Fruit fly (Drosophila melanogaster) whole organism, embryonic: ENCODE measurements around the gene Crg-1.

Experiments
- Aef1 ChIP-seq: fragments of 200-800 bp; sonication (Bioruptor generic); IDR thresholded peaks from 3 replicates; pipeline ENCODE4 v1.3.6; 2022; ENCODE audit warnings: missing biosample characterization, missing genetic modification characterization
- Awh ChIP-seq: fragments of 200-800 bp; sonication (Bioruptor generic); IDR thresholded peaks from 2 replicates; pipeline ENCODE4, ENCODE4 v1.3.6; 2022; ENCODE audit warnings: missing biosample characterization, missing genetic modification characterization
- CG10267 ChIP-seq: fragments of 200-800 bp; sonication (Bioruptor generic); optimal IDR thresholded peaks from 2 replicates; lab custom pipeline; 2018; ENCODE audit warnings: missing biosample characterization, mild to moderate bottlenecking, missing genetic modification characterization, moderate library complexity
- CG10565 ChIP-seq: fragments of 200-800 bp; sonication (Bioruptor generic); optimal IDR thresholded peaks from 3 replicates; lab custom pipeline; 2016; ENCODE audit warnings: missing biosample characterization, mild to moderate bottlenecking, missing genetic modification characterization
- CG11247 ChIP-seq: fragments of 200-800 bp; sonication (Bioruptor generic); IDR thresholded peaks from 2 replicates; pipeline ENCODE4 v1.3.6; 2022; ENCODE audit warnings: missing biosample characterization, missing genetic modification characterization
- CG11398 ChIP-seq: fragments of 200-800 bp; sonication (Bioruptor generic); optimal IDR thresholded peaks from 2 replicates; lab custom pipeline; 2016; ENCODE audit warnings: missing biosample characterization, missing genetic modification characterization
- CG12071 ChIP-seq: fragments of 200-800 bp; sonication (Bioruptor generic); optimal IDR thresholded peaks from 3 replicates; lab custom pipeline; 2018; ENCODE audit warnings: missing biosample characterization, mild to moderate bottlenecking, missing genetic modification characterization
- CG13296 ChIP-seq: fragments of 200-800 bp; sonication (Bioruptor generic); optimal IDR thresholded peaks from 3 replicates; lab custom pipeline; 2018; ENCODE audit warnings: missing biosample characterization, mild to moderate bottlenecking, missing genetic modification characterization
- CG15011 ChIP-seq: fragments of 200-800 bp; sonication (Bioruptor generic); optimal IDR thresholded peaks from 3 replicates; lab custom pipeline; 2018; ENCODE audit warnings: missing biosample characterization, mild to moderate bottlenecking, missing genetic modification characterization
- CG1647 ChIP-seq: fragments of 200-800 bp; sonication (Bioruptor generic); optimal IDR thresholded peaks from 3 replicates; lab custom pipeline; 2016; ENCODE audit warnings: missing biosample characterization, missing genetic modification characterization
- CG16813 ChIP-seq: fragments of 200-800 bp; sonication (Bioruptor generic); IDR thresholded peaks from 3 replicates; pipeline ENCODE4 v1.3.6; 2022; ENCODE audit warnings: missing biosample characterization, missing genetic modification characterization; ENCODE audit not compliant: partially characterized antibody
- CG31388 ChIP-seq: fragments of 200-800 bp; sonication (Bioruptor generic); optimal IDR thresholded peaks from 2 replicates; lab custom pipeline; 2016; ENCODE audit warnings: missing biosample characterization, missing genetic modification characterization
- CG32532 ChIP-seq: fragments of 200-800 bp; sonication (Bioruptor generic); IDR thresholded peaks from 2 replicates; pipeline ENCODE4 v1.3.6; 2022; ENCODE audit warnings: missing biosample characterization, missing genetic modification characterization
- CG34224 ChIP-seq: fragments of 200-800 bp; sonication (Bioruptor generic); IDR thresholded peaks from 3 replicates; pipeline ENCODE4 v1.3.6; 2022; ENCODE audit warnings: missing biosample characterization, missing genetic modification characterization; ENCODE audit not compliant: partially characterized antibody
- CG4328 ChIP-seq: fragments of 200-800 bp; sonication (Bioruptor generic); optimal IDR thresholded peaks from 3 replicates; lab custom pipeline; 2017; ENCODE audit warnings: missing biosample characterization, missing genetic modification reagents, missing genetic modification characterization
- CG5180 ChIP-seq: fragments of 200-800 bp; sonication (Bioruptor generic); optimal IDR thresholded peaks from 3 replicates; lab custom pipeline; 2017; ENCODE audit warnings: missing biosample characterization, missing genetic modification characterization, mild to moderate bottlenecking, moderate library complexity, missing genetic modification reagents
- CG7271 ChIP-seq: fragments of 200-800 bp; sonication (Bioruptor generic); optimal IDR thresholded peaks from 2 replicates; lab custom pipeline; 2018; ENCODE audit warnings: missing biosample characterization, mild to moderate bottlenecking, missing genetic modification characterization, moderate library complexity
- CG9609 ChIP-seq: fragments of 200-800 bp; sonication (Bioruptor generic); optimal IDR thresholded peaks from 3 replicates; lab custom pipeline; 2016; ENCODE audit warnings: missing biosample characterization, missing genetic modification characterization
- Dp ChIP-seq: fragments of 200-800 bp; sonication (Bioruptor generic); optimal IDR thresholded peaks from 2 replicates; lab custom pipeline; 2018; ENCODE audit warnings: missing biosample characterization, mild to moderate bottlenecking, missing genetic modification characterization, moderate library complexity
- Drgx ChIP-seq: fragments of 200-800 bp; sonication (Bioruptor generic); IDR thresholded peaks from 2 replicates; pipeline ENCODE4 v1.3.6; 2022; ENCODE audit warnings: missing biosample characterization, missing genetic modification characterization
- HHEX ChIP-seq: fragments of 200-800 bp; sonication (Bioruptor generic); optimal IDR thresholded peaks from 3 replicates; lab custom pipeline; 2017; ENCODE audit warnings: missing biosample characterization, mild to moderate bottlenecking, missing genetic modification characterization, missing genetic modification reagents
- HLH3B ChIP-seq: fragments of 200-800 bp; sonication (Bioruptor generic); IDR thresholded peaks from 2 replicates; pipeline ENCODE4 v1.3.6; 2022; ENCODE audit warnings: missing biosample characterization, missing genetic modification characterization
- Hey ChIP-seq: fragments of 200-800 bp; sonication (Bioruptor generic); optimal IDR thresholded peaks from 3 replicates; lab custom pipeline; 2018; ENCODE audit warnings: missing biosample characterization, mild to moderate bottlenecking, missing genetic modification characterization
- Kr ChIP-seq: fragments of 200-800 bp; sonication (Bioruptor generic); optimal IDR thresholded peaks from 2 replicates; lab custom pipeline; 2017; ENCODE audit warnings: missing biosample characterization, mild to moderate bottlenecking, missing genetic modification characterization
- MTF-1 ChIP-seq: fragments of 200-800 bp; sonication (Bioruptor generic); optimal IDR thresholded peaks from 2 replicates; lab custom pipeline; 2018; ENCODE audit warnings: missing biosample characterization, mild to moderate bottlenecking, missing genetic modification characterization, borderline replicate concordance
- Meics ChIP-seq: fragments of 200-800 bp; sonication (Bioruptor generic); optimal IDR thresholded peaks from 2 replicates; lab custom pipeline; 2017; ENCODE audit warnings: missing biosample characterization, mild to moderate bottlenecking, missing genetic modification characterization
- Oaz ChIP-seq: fragments of 200-800 bp; sonication (Bioruptor generic); IDR thresholded peaks from 2 replicates; pipeline ENCODE4 v1.3.6; 2022; ENCODE audit warnings: missing biosample characterization, missing genetic modification characterization
- Pdp1 ChIP-seq, 2 experiments: fragments of 200-800 bp; sonication (Bioruptor generic); optimal IDR thresholded peaks; 3 replicates each; lab custom pipeline; 2016; ENCODE audit warnings: missing biosample characterization in 2 of 2, missing genetic modification characterization in 2 of 2, mild to moderate bottlenecking in 1 of 2, moderate library complexity in 1 of 2
- Trl ChIP-seq, 3 experiments: fragments of >200 bp in 2 of 3; fragments of 200-800 bp in 1 of 3; sonication (Bioruptor generic) in 1 of 3; optimal IDR thresholded peaks; 2 replicates in 1 of 3; 3 replicates in 2 of 3; lab custom pipeline; 2016 to 2017; ENCODE audit warnings: missing biosample characterization in 1 of 3, missing genetic modification characterization in 1 of 3
- Vsx1 ChIP-seq: fragments of 200-800 bp; sonication (Bioruptor generic); optimal IDR thresholded peaks from 2 replicates; lab custom pipeline; 2017; ENCODE audit warnings: missing biosample characterization, mild to moderate bottlenecking, missing genetic modification characterization, missing genetic modification reagents
- Xbp1 ChIP-seq: fragments of 200-800 bp; sonication (Bioruptor generic); optimal IDR thresholded peaks from 3 replicates; lab custom pipeline; 2016; ENCODE audit warnings: missing biosample characterization, mild to moderate bottlenecking, missing genetic modification characterization
- ato ChIP-seq: fragments of 200-800 bp; sonication (Bioruptor generic); IDR thresholded peaks from 2 replicates; pipeline ENCODE4 v1.3.6; 2022; ENCODE audit warnings: missing biosample characterization, missing genetic modification characterization; ENCODE audit not compliant: partially characterized antibody
- bsh ChIP-seq, 2 experiments: fragments of 200-800 bp; sonication (Bioruptor generic); optimal IDR thresholded peaks; 2 replicates each; lab custom pipeline; 2017 to 2018; ENCODE audit warnings: mild to moderate bottlenecking in 2 of 2, missing biosample characterization in 2 of 2, missing genetic modification characterization in 2 of 2, moderate library complexity in 1 of 2
- exex ChIP-seq: fragments of 200-800 bp; sonication (Bioruptor generic); optimal IDR thresholded peaks from 4 replicates; lab custom pipeline; 2018; ENCODE audit warnings: missing biosample characterization, mild to moderate bottlenecking, missing genetic modification characterization, moderate library complexity
- ftz-f1 ChIP-seq: fragments of 200-800 bp; sonication (Bioruptor generic); optimal IDR thresholded peaks from 2 replicates; lab custom pipeline; 2016; ENCODE audit warnings: missing biosample characterization, missing genetic modification characterization
- fu2 ChIP-seq: fragments of 200-800 bp; sonication (Bioruptor generic); optimal IDR thresholded peaks from 2 replicates; lab custom pipeline; 2016; ENCODE audit warnings: missing biosample characterization, missing genetic modification characterization
- gce ChIP-seq: fragments of 200-800 bp; sonication (Bioruptor generic); IDR thresholded peaks from 3 replicates; pipeline ENCODE4 v1.3.6; 2022; ENCODE audit warnings: missing biosample characterization, missing genetic modification characterization
- jing ChIP-seq: fragments of 200-800 bp; sonication (Bioruptor generic); optimal IDR thresholded peaks from 2 replicates; lab custom pipeline; 2018; ENCODE audit warnings: missing biosample characterization, mild to moderate bottlenecking, missing genetic modification characterization
- lab ChIP-seq: fragments of 200-800 bp; sonication (Bioruptor generic); optimal IDR thresholded peaks from 3 replicates; lab custom pipeline; 2017; ENCODE audit warnings: missing biosample characterization, missing genetic modification characterization, mild to moderate bottlenecking, moderate library complexity, missing genetic modification reagents
- mld ChIP-seq: fragments of 200-800 bp; sonication (Bioruptor generic); IDR thresholded peaks from 3 replicates; pipeline ENCODE4 v1.3.6; 2022; ENCODE audit warnings: missing biosample characterization, missing genetic modification characterization; ENCODE audit not compliant: partially characterized antibody
- nom ChIP-seq: fragments of 200-800 bp; sonication (Bioruptor generic); optimal IDR thresholded peaks from 2 replicates; lab custom pipeline; 2017; ENCODE audit warnings: missing biosample characterization, missing genetic modification characterization, mild to moderate bottlenecking, moderate library complexity, missing genetic modification reagents
- seq ChIP-seq: fragments of 200-800 bp; sonication (Bioruptor generic); IDR thresholded peaks from 2 replicates; pipeline ENCODE4 v1.3.6; 2022; ENCODE audit warnings: missing biosample characterization, missing genetic modification characterization
- stc ChIP-seq: fragments of 200-800 bp; sonication (Bioruptor generic); IDR thresholded peaks from 2 replicates; pipeline ENCODE4 v1.3.6; 2022; ENCODE audit warnings: missing biosample characterization, missing genetic modification characterization
- tin ChIP-seq: fragments of 200-800 bp; sonication (Bioruptor generic); optimal IDR thresholded peaks from 3 replicates; lab custom pipeline; 2016; ENCODE audit warnings: missing biosample characterization, missing genetic modification characterization
- ttk ChIP-seq: fragments of 200-800 bp; sonication (Bioruptor generic); IDR thresholded peaks from 2 replicates; pipeline ENCODE4 v2.1.2; 2022; ENCODE audit warnings: missing biosample characterization, missing genetic modification characterization
- twi ChIP-seq: fragments of 200-800 bp; optimal IDR thresholded peaks from 2 replicates; lab custom pipeline; 2019; ENCODE audit warnings: missing biosample characterization, mild to moderate bottlenecking, missing genetic modification characterization, moderate library complexity
- unpg ChIP-seq: fragments of 200-800 bp; sonication (Bioruptor generic); optimal IDR thresholded peaks from 3 replicates; lab custom pipeline; 2018; ENCODE audit warnings: missing biosample characterization, mild to moderate bottlenecking, missing genetic modification characterization, moderate library complexity

Gene Crg-1

dm6 chrX:3845340-3846161 is 52.5 kb downstream of the Crg-1 start (continued):
- TF ChIP-seq ftz-f1 (no peak), Trl (optimal IDR thresholded peaks at IDR 0.05; lab: Kevin White, UChicago) (peak; percentile 89 to 92), Trl (GFP tag; optimal IDR thresholded peaks at IDR 0.05; lab: Kevin White, UChicago) (no peak), twi (tag; lab: Kevin White, UChicago) (no peak), jing (GFP tag; lab: Kevin White, UChicago) (no peak), CG9609 (no peak), CG7271 (tag; lab: Kevin White, UChicago) (no peak), bsh (GFP tag; optimal IDR thresholded peaks at IDR 0.05; lab: Kevin White, UChicago) (peak; percentile 26 to 28), ttk (GFP tag; lab: Robert Waterston, UW) (no peak), Oaz (GFP tag; lab: Robert Waterston, UW) (no peak), Meics (peak; percentile 35), CG1647 (GFP tag; lab: Kevin White, UChicago) (no peak), Hey (no peak), Xbp1 (GFP tag; lab: Kevin White, UChicago) (no peak), Dp (no peak), CG16813 (GFP tag; lab: Robert Waterston, UW) (0 out of 3 replicates have a peak, but pooled peaks have one; percentile 7), CG12071 (GFP tag; lab: Kevin White, UChicago) (peak; percentile 51), CG32532 (no peak; the same call in 1 of the 2 replicates), nom (GFP tag; lab: Kevin White, UChicago) (peak; percentile 81), CG10565 (GFP tag; lab: Kevin White, UChicago) (no peak), exex (tag; lab: Kevin White, UChicago) (no peak), HLH3B (GFP tag; lab: Robert Waterston, UW) (peak; percentile 32; the same call in 1 of the 2 replicates), lab (GFP tag; lab: Kevin White, UChicago) (peak; percentile 54), Drgx (GFP tag; lab: Robert Waterston, UW) (0 out of 2 replicates have a peak, but pooled peaks have one; percentile 28), Awh (GFP tag; lab: Robert Waterston, UW) (0 out of 2 replicates have a peak, but pooled peaks have one; percentile 37), CG5180 (GFP tag; lab: Kevin White, UChicago) (peak; percentile 2), CG34224 (GFP tag; lab: Robert Waterston, UW) (peak; percentile 46; the same call in 2 of the 3 replicates), CG31388 (GFP tag; lab: Kevin White, UChicago) (no peak), tin (GFP tag; lab: Kevin White, UChicago) (no peak), CG15011 (no peak), seq (GFP tag; lab: Robert Waterston, UW) (peak; percentile 44; the same call in 1 of the 2 replicates), Pdp1 (GFP tag; optimal IDR thresholded peaks at IDR 0.05; lab: Kevin White, UChicago) (peak in 1 of 2 experiments; percentile 12), gce (GFP tag; lab: Robert Waterston, UW) (no peak), HHEX (GFP tag; lab: Kevin White, UChicago) (peak; percentile 34), CG10267 (tag; lab: Kevin White, UChicago) (peak; percentile 2), CG13296 (peak; percentile 27), Kr (GFP tag; lab: Kevin White, UChicago) (peak; percentile 75), ato (GFP tag; lab: Robert Waterston, UW) (no peak), mld (GFP tag; lab: Robert Waterston, UW) (no peak), MTF-1 (peak; percentile 2), CG11398 (peak; percentile 20), unpg (GFP tag; lab: Kevin White, UChicago) (peak; percentile 14), Vsx1 (GFP tag; lab: Kevin White, UChicago) (no peak), stc (GFP tag; lab: Robert Waterston, UW) (no peak), CG11247 (GFP tag; lab: Robert Waterston, UW) (no peak), Aef1 (no peak), fu2 (GFP tag; lab: Kevin White, UChicago) (no peak), CG4328 (GFP tag; lab: Kevin White, UChicago) (peak; percentile 33)
